Worm (Caenorhabditis elegans) whole organism, L4/young adult: ENCODE data around the gene nlp-23.

Source experiments
- W03F9.2 ChIP-seq: fragments of 150-350 bp; optimal IDR thresholded peaks from 2 replicates; lab custom pipeline; 2014; ENCODE audit warnings: missing biosample characterization, missing genetic modification characterization
- dao-5 ChIP-seq: sonication (generic microtip); optimal IDR thresholded peaks from 2 replicates; lab custom pipeline; 2016; ENCODE audit warnings: missing genotype, missing genetic modification characterization, moderate library complexity, missing compliant biosample characterization
- him-1 ChIP-seq: sonication (generic microtip); optimal IDR thresholded peaks from 2 replicates; lab custom pipeline; 2016; ENCODE audit warnings: missing genotype, missing genetic modification reagents, missing genetic modification characterization, missing compliant biosample characterization

Gene nlp-23

ce11 chrX:2319238-2319637, 23.5 kb downstream of the nlp-23 start, which contains the start of gene aakg-4:
TSS of gene aakg-4 (minus strand) at chrX:2319338.
- no peak for TF ChIP-seq him-1 (tag; lab: Kevin White, UChicago)
- no peak for TF ChIP-seq W03F9.2 (tag; lab: Kevin White, UChicago)
- no peak for TF ChIP-seq dao-5 (tag; lab: Kevin White, UChicago)

ce11 chrX:2317480-2317879, 25.3 kb downstream of the nlp-23 start:
- no peak for TF ChIP-seq him-1 (tag; lab: Kevin White, UChicago)
- TF ChIP-seq dao-5 (tag; lab: Kevin White, UChicago), result no peak
- TF ChIP-seq W03F9.2 (tag; lab: Kevin White, UChicago), result no peak

DNA sequence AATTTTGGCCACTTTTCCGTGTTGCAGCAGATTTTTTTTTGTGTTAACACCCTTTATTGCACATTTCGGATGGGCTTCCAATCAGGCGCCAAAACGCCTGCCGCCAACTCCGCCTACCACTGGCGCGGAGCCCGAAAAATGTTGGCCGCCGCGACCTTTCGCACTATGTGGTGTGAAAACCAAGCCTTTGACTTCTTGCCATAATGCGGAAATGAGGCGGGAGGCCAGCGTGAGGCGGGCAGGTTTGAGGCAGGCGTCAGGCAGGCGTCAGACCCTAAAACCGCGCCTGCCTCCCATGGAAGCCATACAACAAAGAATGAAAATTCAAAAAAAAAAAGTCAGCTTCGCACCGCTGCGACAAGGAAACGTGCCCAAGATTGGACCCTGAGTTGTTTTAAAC, 25.9 kb downstream of the nlp-23 start:
- no peak for TF ChIP-seq dao-5 (tag; lab: Kevin White, UChicago)
- no peak for TF ChIP-seq W03F9.2 (tag; lab: Kevin White, UChicago)
- TF ChIP-seq him-1 (tag; lab: Kevin White, UChicago), result no peak

DNA sequence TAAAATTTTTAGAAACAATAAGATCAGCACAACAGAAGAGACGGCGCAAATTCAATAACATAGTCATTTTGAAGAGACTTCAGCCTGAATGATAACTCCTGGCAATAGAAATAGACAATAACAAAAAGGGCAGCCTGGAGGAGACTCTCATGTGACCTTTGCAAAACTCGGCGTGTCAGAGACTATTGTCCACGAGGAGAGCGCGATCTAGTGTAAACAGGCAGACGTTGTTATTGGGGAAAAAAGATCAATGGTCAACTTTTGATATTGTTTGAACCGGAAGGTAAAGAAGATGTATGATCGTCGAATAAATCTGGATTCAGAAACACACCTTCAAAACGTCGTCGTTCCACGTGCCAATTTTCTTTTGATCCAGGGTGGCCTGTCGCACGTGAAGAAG, 26.6 kb downstream of the nlp-23 start:
- no peak for TF ChIP-seq W03F9.2 (tag; lab: Kevin White, UChicago)
- TF ChIP-seq dao-5 (tag; lab: Kevin White, UChicago), result no peak
- TF ChIP-seq him-1 (tag; lab: Kevin White, UChicago), result no peak

- TF ChIP-seq W03F9.2 (tag; lab: Kevin White, UChicago) (no peak), him-1 (tag; lab: Kevin White, UChicago) (no peak), dao-5 (tag; lab: Kevin White, UChicago) (no peak)
Measured at ce11 chrX:2304496-2304895, 38.3 kb downstream of the nlp-23 start.

DNA sequence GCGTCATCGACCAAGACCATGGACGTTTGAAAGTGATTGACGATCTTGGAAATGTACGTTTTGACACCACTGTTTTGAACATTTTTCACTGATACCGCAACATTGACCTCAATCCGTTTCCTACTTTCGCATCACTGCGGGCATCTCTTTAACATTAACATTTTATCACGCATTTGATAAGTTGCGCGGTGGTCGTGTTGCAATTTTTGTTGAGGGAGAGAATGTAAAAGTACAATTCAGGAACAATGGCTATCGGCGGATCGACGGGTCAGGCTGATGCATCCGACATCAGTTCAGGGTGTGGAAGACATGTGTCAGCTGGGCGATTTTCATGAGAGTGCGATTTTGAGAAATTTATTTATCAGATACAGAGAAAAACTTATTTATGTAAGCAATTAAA, 39.5 kb downstream of the nlp-23 start:
- TF ChIP-seq him-1 (tag; lab: Kevin White, UChicago), result no peak
- no peak for TF ChIP-seq dao-5 (tag; lab: Kevin White, UChicago)
- TF ChIP-seq W03F9.2 (tag; lab: Kevin White, UChicago), result no peak

DNA sequence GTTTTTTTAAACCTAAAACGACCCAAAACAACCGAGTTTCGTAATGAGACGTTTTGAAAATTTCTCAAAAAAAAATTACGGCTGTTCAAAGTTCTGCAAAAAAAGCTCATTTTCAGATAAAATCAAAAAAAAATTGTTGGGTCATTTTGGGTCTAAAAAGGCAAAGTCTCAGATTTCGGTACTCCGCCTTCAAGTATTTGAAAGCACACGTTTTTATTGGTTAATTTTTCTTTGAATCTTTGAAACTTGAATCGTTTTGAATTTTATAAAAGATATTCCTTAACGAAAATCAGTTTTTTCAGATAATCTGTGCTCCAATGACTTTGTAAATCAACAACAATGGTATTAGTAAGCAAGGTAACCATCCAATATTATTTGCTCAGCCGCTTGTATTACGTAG, 40.0 kb downstream of the nlp-23 start, which contains the start of gene hum-6:
Gene hum-6 (plus strand): TSS at position 301 of the 400 bp plus-strand sequence.
- TF ChIP-seq W03F9.2 (tag; lab: Kevin White, UChicago) (no peak), him-1 (tag; lab: Kevin White, UChicago) (no peak), dao-5 (tag; lab: Kevin White, UChicago) (no peak)

DNA sequence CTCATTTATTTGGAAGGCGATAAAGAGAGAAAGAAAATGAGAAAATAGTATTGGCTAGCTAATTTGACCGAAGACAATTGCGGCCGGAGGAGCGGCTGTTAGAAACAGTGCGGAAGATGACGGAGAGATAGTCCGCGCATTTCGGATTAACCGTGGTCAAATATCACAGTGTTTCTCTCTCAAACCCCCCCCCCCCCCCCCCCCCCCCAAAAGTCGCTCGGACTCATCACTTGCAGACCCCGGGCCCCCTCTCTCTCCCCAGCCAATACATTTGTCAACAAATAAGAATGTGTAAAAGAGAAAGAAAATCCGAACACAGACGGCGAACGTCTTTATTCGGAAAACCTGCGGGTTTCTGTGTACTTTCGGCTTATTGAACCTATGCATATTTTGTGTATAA, 40.9 kb downstream of the nlp-23 start:
- no peak for TF ChIP-seq him-1 (tag; lab: Kevin White, UChicago)
- no peak for TF ChIP-seq W03F9.2 (tag; lab: Kevin White, UChicago)
- no peak for TF ChIP-seq dao-5 (tag; lab: Kevin White, UChicago)

DNA sequence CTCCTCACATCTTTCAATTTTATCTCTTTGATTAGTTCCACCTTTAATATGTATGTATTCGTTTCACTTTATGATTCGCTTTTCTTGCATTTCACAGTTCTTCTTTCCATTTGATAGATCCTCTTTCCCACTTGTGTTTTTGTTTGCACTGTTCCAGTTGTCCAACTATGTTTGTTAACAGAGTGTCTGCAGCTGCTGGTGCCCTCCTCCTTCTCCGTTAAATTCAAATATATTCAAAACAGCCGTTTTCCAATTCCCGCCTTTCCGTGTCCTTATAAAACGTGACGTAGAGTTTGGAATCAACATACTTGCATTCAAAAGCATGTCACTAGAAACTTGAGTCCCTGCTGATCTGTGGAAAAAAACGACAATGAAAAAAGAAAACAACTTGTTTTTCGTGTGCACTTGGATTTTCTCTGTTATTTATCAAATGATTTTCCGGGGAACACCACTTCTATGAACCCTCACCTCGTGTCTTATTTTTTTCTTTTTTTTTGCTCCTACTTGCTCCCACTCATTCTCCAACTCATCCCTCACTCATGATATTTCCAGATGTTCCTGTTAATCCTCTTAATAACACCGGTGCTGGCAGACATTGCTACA, 48.5 kb downstream of the nlp-23 start, which contains the start of gene T10H10.2:
Gene T10H10.2 (plus strand): TSS at position 553 of the 603 bp plus-strand sequence.
- TF ChIP-seq him-1 (tag; lab: Kevin White, UChicago) (no peak), dao-5 (tag; lab: Kevin White, UChicago) (no peak), W03F9.2 (tag; lab: Kevin White, UChicago) (no peak)
